Worm (Caenorhabditis elegans) whole organism, L1 larva: ENCODE results near the gene Y75B8A.25.

Experiments
- dpl-1 ChIP-seq, 3 experiments: fragments of 150-350 bp in 2 of 3; sonication (generic microtip) in 1 of 3; optimal IDR thresholded peaks; 2 replicates each; lab custom pipeline; 2014 to 2017; ENCODE audit warnings: missing biosample characterization in 3 of 3, missing genetic modification characterization in 3 of 3, missing genetic modification reagents in 3 of 3
- irx-1 ChIP-seq: sonication (generic microtip); optimal IDR thresholded peaks from 2 replicates; lab custom pipeline; 2016; ENCODE audit warnings: missing genetic modification characterization, missing compliant biosample characterization
- mef-2 ChIP-seq: fragments of 150-350 bp; optimal IDR thresholded peaks from 2 replicates; lab custom pipeline; 2014; ENCODE audit warnings: missing biosample characterization, missing genetic modification characterization
- nhr-76 ChIP-seq: sonication (generic microtip); optimal IDR thresholded peaks from 2 replicates; lab custom pipeline; 2017; ENCODE audit warnings: missing biosample characterization, missing genetic modification characterization
- nhr-84 ChIP-seq: sonication (generic microtip); optimal IDR thresholded peaks from 2 replicates; lab custom pipeline; 2017; ENCODE audit warnings: missing biosample characterization, missing genetic modification characterization
- nhr-90 ChIP-seq: sonication (generic microtip); optimal IDR thresholded peaks from 2 replicates; lab custom pipeline; 2016; ENCODE audit warnings: mild to moderate bottlenecking, missing genetic modification characterization, missing compliant biosample characterization; ENCODE audit not compliant: poor library complexity
- skn-1 ChIP-seq: fragments of 150-350 bp; optimal IDR thresholded peaks from 2 replicates; lab custom pipeline; 2014; ENCODE audit warnings: missing biosample characterization, missing genetic modification characterization
- tbx-2 ChIP-seq: sonication (generic microtip); optimal IDR thresholded peaks from 2 replicates; lab custom pipeline; 2016; ENCODE audit warnings: missing genetic modification characterization, missing compliant biosample characterization
- zag-1 ChIP-seq: fragments of 150-350 bp; optimal IDR thresholded peaks from 2 replicates; lab custom pipeline; 2014; ENCODE audit warnings: missing biosample characterization, missing genetic modification characterization

ce11 chrIII:12327528-12327997 lies 53.7 kb downstream of the Y75B8A.25 start, which contains the start of the genes zip-12 and Y75B8A.63:
- TF ChIP-seq nhr-76 (tag; lab: Kevin White, UChicago) (no peak), irx-1 (tag; lab: Kevin White, UChicago) (no peak), zag-1 (tag; lab: Kevin White, UChicago) (no peak), dpl-1 (GFP tag; optimal IDR thresholded peaks at IDR 0.05; lab: Kevin White, UChicago) (no peak), skn-1 (tag; lab: Kevin White, UChicago) (no peak), nhr-84 (no peak), nhr-90 (no peak), mef-2 (tag; lab: Kevin White, UChicago) (no peak), tbx-2 (tag; lab: Kevin White, UChicago) (no peak)
